Worm (Caenorhabditis elegans) whole organism, mixed stage, embryonic: ENCODE results near the gene F07G6.12.

Experiments
- ces-1 ChIP-seq: fragments of 150-350 bp; optimal IDR thresholded peaks from 2 replicates; lab custom pipeline; 2014; ENCODE audit warnings: missing biosample characterization, missing genetic modification reagents, missing genetic modification characterization
- elt-1 ChIP-seq: sonication (generic microtip); optimal IDR thresholded peaks from 2 replicates; lab custom pipeline; 2017; ENCODE audit warnings: missing genetic modification characterization, mild to moderate bottlenecking, missing compliant biosample characterization, antibody characterized with exemption, moderate library complexity, borderline replicate concordance; ENCODE audit not compliant: insufficient read depth
- elt-3 ChIP-seq: fragments of 150-350 bp; optimal IDR thresholded peaks from 2 replicates; lab custom pipeline; 2014; ENCODE audit warnings: missing biosample characterization, missing genetic modification characterization
- mab-5 ChIP-seq: fragments of 150-350 bp; optimal IDR thresholded peaks from 2 replicates; lab custom pipeline; 2014; ENCODE audit warnings: missing biosample characterization, missing genetic modification characterization
- unc-120 ChIP-seq: sonication (generic microtip); optimal IDR thresholded peaks from 2 replicates; lab custom pipeline; 2017; ENCODE audit warnings: missing genetic modification characterization, missing compliant biosample characterization; ENCODE audit not compliant: poor library complexity, severe bottlenecking
- unc-39 ChIP-seq: fragments of 150-350 bp; optimal IDR thresholded peaks from 2 replicates; lab custom pipeline; 2014; ENCODE audit warnings: missing biosample characterization, missing genetic modification characterization

DNA sequence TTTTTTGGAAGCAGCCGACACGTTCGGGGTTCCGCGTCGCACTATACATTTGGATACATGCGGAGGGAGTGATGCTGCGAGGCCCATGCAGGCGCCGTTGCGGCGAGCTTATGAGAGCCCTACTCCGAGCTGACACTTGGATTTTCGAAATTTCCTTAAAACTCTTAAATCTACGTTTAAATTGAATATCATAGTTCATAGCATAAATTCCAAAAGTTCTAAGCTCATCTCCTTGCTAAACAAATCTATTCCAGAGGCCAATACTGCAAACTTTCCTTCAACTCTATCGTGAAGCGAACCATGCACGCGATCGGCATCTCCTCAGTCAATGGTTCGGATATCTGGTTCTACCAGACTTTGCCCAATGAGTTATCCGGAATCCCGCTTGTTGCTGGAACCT lies 6.5 kb upstream of the F07G6.12 start, which contains the start of gene dgn-3:
- no peak for TF ChIP-seq unc-39 (tag; lab: Kevin White, UChicago)
- no peak for TF ChIP-seq mab-5 (tag; lab: Kevin White, UChicago)
- no peak for TF ChIP-seq elt-3 (tag; lab: Kevin White, UChicago)
- no peak for TF ChIP-seq elt-1 (tag; lab: Kevin White, UChicago)
- TF ChIP-seq ces-1 (GFP tag; lab: Kevin White, UChicago): no peak
- no peak for TF ChIP-seq unc-120
